Worm (Caenorhabditis elegans): ENCODE measurements around the gene F58E2.2.

Gene F58E2.2

DNA sequence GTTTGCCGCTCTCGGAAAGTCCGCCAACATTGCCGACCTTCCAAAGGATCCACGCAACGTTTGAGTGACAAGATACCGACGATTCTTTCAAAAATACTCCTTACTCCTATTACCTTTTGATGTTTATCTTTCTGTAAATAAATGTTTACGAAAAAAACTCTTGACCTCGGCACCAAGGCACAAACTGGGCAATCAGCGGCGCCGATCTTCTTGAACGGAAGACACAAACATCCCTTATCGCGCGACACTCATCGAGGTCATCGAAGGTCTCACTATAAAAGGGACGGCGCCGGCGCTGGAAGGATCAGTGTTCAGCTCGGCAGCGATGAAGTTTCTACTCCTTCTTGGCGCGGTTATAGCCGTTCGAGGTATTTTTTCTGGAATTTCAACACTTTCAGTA, 30.5 kb upstream of the F58E2.2 start, which contains the start of gene grd-3:
Gene grd-3, plus strand, starts transcription at position 302 of the 400 bp plus-strand sequence.
- TF ChIP-seq unc-86 (tag; optimal IDR thresholded peaks at IDR 0.05) (no peak), ceh-8 (GFP tag; optimal IDR thresholded peaks at IDR 0.05) (no peak), aly-2 (tag; optimal IDR thresholded peaks at IDR 0.05) (no peak), nhr-71 (tag; optimal IDR thresholded peaks at IDR 0.05) (peak; percentile 51), efl-3 (GFP tag; optimal IDR thresholded peaks at IDR 0.05) (no peak), rnt-1 (tag; optimal IDR thresholded peaks at IDR 0.05) (peak; percentile 8), lin-14 (GFP tag; optimal IDR thresholded peaks at IDR 0.05) (peak; percentile 70), nhr-85 (tag) (peak; percentile 95), ztf-11 (tag; optimal IDR thresholded peaks at IDR 0.05) (no peak), lsy-2 (tag; optimal IDR thresholded peaks at IDR 0.05) (no peak), ceh-82 (tag; optimal IDR thresholded peaks at IDR 0.05) (no peak), nhr-84 (tag; optimal IDR thresholded peaks at IDR 0.05) (no peak), nhr-47 (tag; optimal IDR thresholded peaks at IDR 0.05) (no peak), unc-62 (GFP tag; optimal IDR thresholded peaks at IDR 0.05) (no peak), nhr-90 (tag; optimal IDR thresholded peaks at IDR 0.05; ENCODE audit: poor library complexity) (no peak), xbp-1 (tag; optimal IDR thresholded peaks at IDR 0.05) (no peak), nhr-12 (tag; optimal IDR thresholded peaks at IDR 0.05) (no peak), nhr-20 (tag; optimal IDR thresholded peaks at IDR 0.05) (peak; percentile 11)

DNA sequence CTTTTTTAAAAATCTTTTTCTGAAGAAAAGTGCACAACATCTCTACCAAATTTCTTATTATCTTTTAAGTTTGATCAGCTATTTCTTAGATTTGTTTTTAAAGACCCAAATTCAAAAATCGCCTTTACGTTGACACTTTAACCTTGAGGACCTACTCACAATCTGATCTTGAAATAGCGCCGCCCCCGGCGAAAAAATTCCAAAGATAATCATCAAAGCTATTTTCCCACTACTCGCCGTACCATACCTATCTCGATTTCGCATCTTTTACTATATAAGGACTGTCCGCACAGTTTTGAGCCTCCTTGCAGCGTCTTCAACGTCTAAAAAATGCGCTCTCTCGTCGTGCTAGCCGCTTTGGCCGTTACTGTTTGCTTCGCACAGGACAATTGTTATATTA, 29.0 kb upstream of the F58E2.2 start, which contains the start of gene grd-10:
Gene grd-10, plus strand, starts transcription at position 208 of the 400 bp plus-strand sequence.
- TF ChIP-seq ceh-88 (GFP tag; IDR thresholded peaks at IDR 0.05) (no peak), nhr-76 (tag; optimal IDR thresholded peaks at IDR 0.05) (no peak), aha-1 (tag; optimal IDR thresholded peaks at IDR 0.05) (no peak), nhr-85 (tag) (peak; percentile 91), nhr-20 (tag; optimal IDR thresholded peaks at IDR 0.05) (peak; percentile 33), ceh-8 (GFP tag; optimal IDR thresholded peaks at IDR 0.05) (no peak), ama-1 (optimal IDR thresholded peaks at IDR 0.05) (no peak)

DNA sequence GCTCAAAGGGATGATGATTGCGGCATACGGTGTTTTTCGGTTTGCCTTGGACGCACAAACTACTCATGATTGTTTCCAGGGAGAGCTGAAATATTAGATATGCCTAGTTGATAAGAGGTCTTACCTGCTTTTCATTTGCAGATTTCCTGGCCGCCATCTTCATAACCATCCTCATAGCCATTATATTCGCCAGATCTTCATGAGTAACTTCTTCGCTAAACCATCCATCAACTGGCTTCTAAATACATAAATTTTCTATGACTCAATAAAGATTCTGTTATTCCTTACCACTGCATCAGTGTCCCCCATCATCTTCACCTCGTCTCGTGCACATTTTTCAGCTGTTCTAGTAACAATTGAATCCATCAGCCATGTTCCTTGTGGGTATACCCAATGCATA, 27.3 kb upstream of the F58E2.2 start:
- TF ChIP-seq nhr-28 (tag; optimal IDR thresholded peaks at IDR 0.05) (no peak), aha-1 (tag; optimal IDR thresholded peaks at IDR 0.05) (no peak), pqm-1 (tag; optimal IDR thresholded peaks at IDR 0.05) (no peak), nhr-47 (tag; optimal IDR thresholded peaks at IDR 0.05) (no peak), aly-2 (tag; optimal IDR thresholded peaks at IDR 0.05) (no peak), ceh-63 (GFP tag; optimal IDR thresholded peaks at IDR 0.05) (no peak), snpc-4 (tag; optimal IDR thresholded peaks at IDR 0.05) (no peak), nhr-85 (tag) (no peak), nhr-20 (tag; optimal IDR thresholded peaks at IDR 0.05) (no peak), F16B12.6 (tag; optimal IDR thresholded peaks at IDR 0.05) (no peak), C34B4.2 (tag; optimal IDR thresholded peaks at IDR 0.05) (no peak), lir-3 (tag; optimal IDR thresholded peaks at IDR 0.05; ENCODE audit: poor library complexity) (no peak), pax-3 (tag; optimal IDR thresholded peaks at IDR 0.05) (no peak), dsc-1 (tag; optimal IDR thresholded peaks at IDR 0.05) (no peak), sptf-1 (tag; optimal IDR thresholded peaks at IDR 0.05) (no peak), swsn-7 (tag; optimal IDR thresholded peaks at IDR 0.05) (no peak)

DNA sequence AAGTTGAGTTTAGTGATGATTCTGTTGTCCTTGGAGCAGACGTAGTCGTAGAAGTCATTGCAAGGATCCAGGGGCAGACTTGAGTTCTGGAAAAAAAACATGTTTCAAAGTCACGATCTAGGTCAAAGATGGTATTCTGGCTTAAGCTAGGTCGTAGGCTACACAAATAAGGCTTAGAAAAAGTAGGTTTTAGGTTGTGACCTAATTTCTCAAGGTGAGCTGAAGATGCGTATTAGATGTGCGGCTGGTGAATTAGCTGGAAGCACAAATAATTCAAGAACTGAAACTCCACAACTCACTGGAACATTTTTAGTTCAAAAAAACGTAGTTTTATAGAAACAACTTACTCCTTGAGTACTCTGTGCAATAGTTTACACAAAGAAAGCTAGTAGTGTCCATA, 25.7 kb upstream of the F58E2.2 start, which contains the start of gene F09D12.2:
Gene F09D12.2, minus strand, starts transcription at position 101 of the 400 bp plus-strand sequence.
- TF ChIP-seq fos-1 (tag; optimal IDR thresholded peaks at IDR 0.05) (no peak), lin-13 (GFP tag; optimal IDR thresholded peaks at IDR 0.05) (no peak), lin-39 (tag; optimal IDR thresholded peaks at IDR 0.05) (no peak), efl-3 (GFP tag; optimal IDR thresholded peaks at IDR 0.05) (no peak), vab-15 (tag; optimal IDR thresholded peaks at IDR 0.05) (no peak), ztf-4 (tag; optimal IDR thresholded peaks at IDR 0.05) (no peak), C16A3.4 (tag; optimal IDR thresholded peaks at IDR 0.05) (no peak), nhr-19 (GFP tag; conservative IDR thresholded peaks at IDR 0.05) (no peak), ztf-11 (tag; optimal IDR thresholded peaks at IDR 0.05) (no peak)
